Worm (Caenorhabditis elegans): ENCODE measurements around the gene F25B4.4.

DNA sequence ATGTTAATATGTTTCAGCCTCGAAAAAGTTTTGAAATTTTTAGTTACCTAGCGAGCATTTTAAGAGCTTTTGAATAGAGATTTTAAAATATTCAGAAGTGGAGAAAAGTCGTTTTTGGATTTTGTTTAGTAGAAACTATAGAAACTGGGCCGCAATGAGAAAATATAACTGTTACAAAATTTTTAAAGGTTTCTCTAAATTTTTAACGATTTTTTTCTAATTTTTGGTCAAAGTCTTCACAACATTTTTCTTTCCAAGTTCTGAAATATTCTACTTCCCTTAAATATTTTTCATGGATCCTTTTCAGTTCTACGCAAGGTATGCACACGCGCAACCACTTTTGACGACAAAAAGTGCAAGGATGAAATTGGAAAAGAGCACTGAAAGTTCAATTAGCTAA lies 20.8 kb downstream of the F25B4.4 start, which contains the start of gene peli-1:
- TF ChIP-seq sptf-1 (tag; optimal IDR thresholded peaks at IDR 0.05) (no peak), elt-1 (tag; optimal IDR thresholded peaks at IDR 0.05; ENCODE audit: borderline replicate concordance, insufficient read depth) (no peak), lin-13 (tag; optimal IDR thresholded peaks at IDR 0.05) (no peak), nhr-28 (tag; optimal IDR thresholded peaks at IDR 0.05) (no peak), unc-39 (tag; optimal IDR thresholded peaks at IDR 0.05) (no peak), drap-1 (GFP tag; optimal IDR thresholded peaks at IDR 0.05) (no peak), snpc-4 (tag; optimal IDR thresholded peaks at IDR 0.05) (no peak), flh-1 (GFP tag; optimal IDR thresholded peaks at IDR 0.05) (no peak), ceh-43 (GFP tag; optimal IDR thresholded peaks at IDR 0.05) (no peak), blmp-1 (tag; optimal IDR thresholded peaks at IDR 0.05) (no peak), pha-4 (tag; optimal IDR thresholded peaks at IDR 0.05) (no peak), nhr-12 (tag; optimal IDR thresholded peaks at IDR 0.05) (no peak), zip-8 (tag; optimal IDR thresholded peaks at IDR 0.05) (no peak), nhr-76 (tag; optimal IDR thresholded peaks at IDR 0.05) (no peak)

Measured in whole organism, mixed stage, embryonic.